Worm (Caenorhabditis elegans) whole organism, mixed stage, embryonic: ENCODE measurements around the gene C25G4.3.
"Not testable (repeated sequence)": the region's sequence is repeated elsewhere in the genome, so short reads cannot be mapped to it uniquely, and the experiment has no call there.

ENCODE experiments used
- blmp-1 ChIP-seq: fragments of 150-350 bp; optimal IDR thresholded peaks from 2 replicates; lab custom pipeline; 2014; ENCODE audit warnings: missing biosample characterization, missing genetic modification characterization
- nhr-12 ChIP-seq: fragments of 150-350 bp; optimal IDR thresholded peaks from 2 replicates; lab custom pipeline; 2014; ENCODE audit warnings: missing biosample characterization, missing genetic modification characterization
- nhr-237 ChIP-seq: fragments of 150-350 bp; optimal IDR thresholded peaks from 2 replicates; lab custom pipeline; 2014; ENCODE audit warnings: missing biosample characterization, missing genetic modification characterization
- nhr-76 ChIP-seq: sonication (generic microtip); optimal IDR thresholded peaks from 2 replicates; lab custom pipeline; 2017; ENCODE audit warnings: missing biosample characterization, missing genetic modification characterization
- pha-4 ChIP-seq: fragments of 150-350 bp; optimal IDR thresholded peaks from 2 replicates; lab custom pipeline; 2018; ENCODE audit warnings: missing biosample characterization, missing genetic modification reagents, missing genetic modification characterization
- sem-2 ChIP-seq: fragments of 200-800 bp; sonication (Bioruptor generic); optimal IDR thresholded peaks from 2 replicates; lab custom pipeline; 2018; ENCODE audit warnings: mild to moderate bottlenecking, missing genetic modification characterization, missing compliant biosample characterization
- snpc-4 ChIP-seq: fragments of 150-350 bp; optimal IDR thresholded peaks from 2 replicates; lab custom pipeline; 2014; ENCODE audit warnings: missing biosample characterization, missing genetic modification characterization
- ztf-11 ChIP-seq: fragments of 150-350 bp; optimal IDR thresholded peaks from 2 replicates; lab custom pipeline; 2014; ENCODE audit warnings: missing biosample characterization, missing genetic modification characterization

DNA sequence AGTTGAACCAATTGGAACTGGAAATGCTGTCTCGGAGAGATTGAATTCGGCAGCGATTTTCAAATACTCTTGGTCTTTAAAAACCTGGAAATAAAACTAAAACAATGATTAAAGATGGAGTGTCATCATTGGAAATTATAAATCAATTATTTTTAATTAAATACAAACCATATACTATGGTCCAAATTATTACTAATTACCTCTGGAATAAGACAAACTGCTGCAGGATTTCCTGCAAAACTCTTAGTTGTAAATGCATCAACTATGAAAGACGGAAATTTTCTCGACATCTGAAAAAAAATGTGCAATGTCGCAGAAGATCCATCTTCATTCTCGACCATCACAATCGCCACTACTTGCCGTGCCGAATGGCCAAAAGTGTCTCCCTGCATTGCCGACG is 33.0 kb upstream of the C25G4.3 start, which contains the start of gene igdb-1:
- not testable (repeated sequence) for TF ChIP-seq nhr-237; pha-4; nhr-76 (tag; lab: Kevin White, UChicago); blmp-1; sem-2 (GFP tag; lab: Kevin White, UChicago); ztf-11 (tag; lab: Kevin White, UChicago); snpc-4 (tag; lab: Kevin White, UChicago); nhr-12 (tag; lab: Kevin White, UChicago)
